Worm (Caenorhabditis elegans): ENCODE data around the gene Y64G10A.2.

Gene Y64G10A.2

DNA sequence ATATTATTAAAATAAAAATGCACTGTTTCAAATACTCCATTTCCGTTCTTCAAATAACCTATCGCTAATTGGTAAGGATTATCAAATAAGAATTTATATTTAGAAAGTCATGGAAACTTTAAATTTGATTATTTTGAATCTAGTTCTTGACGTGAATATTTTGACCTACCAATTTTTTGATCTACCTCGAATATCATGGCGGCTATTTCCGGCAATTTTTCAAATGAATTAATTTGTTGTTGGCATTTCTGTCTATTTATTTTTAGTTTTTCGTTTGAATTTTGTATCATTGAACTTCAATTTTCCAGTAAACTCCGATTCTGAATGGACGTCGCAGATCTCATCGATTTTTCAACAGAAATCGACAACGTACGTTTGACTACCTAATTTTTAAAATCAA is 41.1 kb downstream of the Y64G10A.2 start, which contains the start of gene F02H6.3:
F02H6.3 (plus strand) TSS at position 266 of the 400 bp plus-strand sequence.
- no peak for TF ChIP-seq gmeb-2 (tag; optimal IDR thresholded peaks at IDR 0.05)
- no peak for TF ChIP-seq elt-4 (tag; optimal IDR thresholded peaks at IDR 0.05)
- TF ChIP-seq nhr-11 (tag; optimal IDR thresholded peaks at IDR 0.05), result no peak
- no peak for TF ChIP-seq tbx-7 (tag; optimal IDR thresholded peaks at IDR 0.05)
- TF ChIP-seq unc-55 (GFP tag; optimal IDR thresholded peaks at IDR 0.05), result no peak
- TF ChIP-seq ceh-48 (tag; optimal IDR thresholded peaks at IDR 0.05), result no peak
- TF ChIP-seq zip-5 (tag; optimal IDR thresholded peaks at IDR 0.05), result no peak
- no peak for TF ChIP-seq unc-86 (tag; optimal IDR thresholded peaks at IDR 0.05)
- no peak for TF ChIP-seq hlh-13 (GFP tag; optimal IDR thresholded peaks at IDR 0.05)
- TF ChIP-seq ceh-2 (tag; optimal IDR thresholded peaks at IDR 0.05), result no peak
- no peak for TF ChIP-seq ref-2 (tag; optimal IDR thresholded peaks at IDR 0.05)
- TF ChIP-seq lim-6 (tag; optimal IDR thresholded peaks at IDR 0.05), result no peak
- no peak for TF ChIP-seq dmd-4 (tag; optimal IDR thresholded peaks at IDR 0.05; ENCODE audit: borderline replicate concordance)
- no peak for TF ChIP-seq fax-1 (tag; optimal IDR thresholded peaks at IDR 0.05)

DNA sequence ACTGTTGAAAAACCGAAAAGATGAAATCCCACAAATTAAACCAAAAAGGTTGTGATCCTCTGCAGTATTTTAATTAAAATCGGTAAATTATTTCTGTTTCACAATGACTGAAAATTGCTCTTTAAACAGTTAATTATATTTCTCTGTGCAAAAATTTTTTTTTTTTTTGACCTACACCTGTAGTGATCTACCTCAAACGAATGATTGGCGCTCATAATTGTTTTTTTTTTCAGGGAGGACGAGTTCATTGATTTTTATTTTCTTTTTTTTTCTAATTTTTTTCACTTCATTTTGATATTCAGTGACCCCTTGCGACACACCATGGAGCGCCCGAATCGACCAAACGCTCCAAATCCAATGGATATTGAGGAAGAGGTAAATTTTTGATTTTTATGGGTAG is 48.1 kb downstream of the Y64G10A.2 start, which contains the start of gene F02H6.2:
F02H6.2 (plus strand) TSS at position 301 of the 400 bp plus-strand sequence.
- TF ChIP-seq elt-4 (tag; optimal IDR thresholded peaks at IDR 0.05), result no peak
- TF ChIP-seq pax-1 (tag; optimal IDR thresholded peaks at IDR 0.05), result no peak
- TF ChIP-seq sdc-2 (tag; optimal IDR thresholded peaks at IDR 0.05), result no peak
- no peak for TF ChIP-seq ets-4 (tag; optimal IDR thresholded peaks at IDR 0.05)
- no peak for TF ChIP-seq ama-1 (optimal IDR thresholded peaks at IDR 0.05)
- TF ChIP-seq ceh-18 (tag; optimal IDR thresholded peaks at IDR 0.05), result no peak
- TF ChIP-seq ceh-31 (tag; optimal IDR thresholded peaks at IDR 0.05), result no peak
- no peak for TF ChIP-seq hlh-6 (tag; optimal IDR thresholded peaks at IDR 0.05)
- TF ChIP-seq ceh-30 (tag; optimal IDR thresholded peaks at IDR 0.05), result no peak
- TF ChIP-seq mec-3 (tag; optimal IDR thresholded peaks at IDR 0.05; ENCODE audit: borderline replicate concordance), result no peak
- no peak for TF ChIP-seq lin-11 (tag; optimal IDR thresholded peaks at IDR 0.05)

DNA sequence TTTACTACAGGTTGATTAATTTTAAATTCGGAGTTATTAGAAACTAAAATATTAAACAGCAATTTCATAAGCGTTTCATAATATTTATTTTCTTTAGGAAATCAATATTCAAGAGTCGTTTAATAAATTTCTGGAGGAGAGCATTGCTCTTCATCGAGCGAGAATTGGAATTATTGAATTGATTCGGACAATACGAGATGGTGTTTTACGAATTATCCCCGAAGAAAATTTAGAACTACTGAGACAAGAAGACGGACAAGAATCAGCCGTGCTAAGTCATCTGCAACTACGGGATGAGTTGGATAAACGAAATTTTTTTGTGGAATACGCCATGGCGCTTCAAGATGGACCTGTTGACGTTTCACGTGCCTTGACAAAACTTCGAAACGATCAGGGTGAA is 49.9 kb downstream of the Y64G10A.2 start:
- TF ChIP-seq ahr-1 (tag; optimal IDR thresholded peaks at IDR 0.05) (no peak), lim-6 (tag; optimal IDR thresholded peaks at IDR 0.05) (no peak)

DNA sequence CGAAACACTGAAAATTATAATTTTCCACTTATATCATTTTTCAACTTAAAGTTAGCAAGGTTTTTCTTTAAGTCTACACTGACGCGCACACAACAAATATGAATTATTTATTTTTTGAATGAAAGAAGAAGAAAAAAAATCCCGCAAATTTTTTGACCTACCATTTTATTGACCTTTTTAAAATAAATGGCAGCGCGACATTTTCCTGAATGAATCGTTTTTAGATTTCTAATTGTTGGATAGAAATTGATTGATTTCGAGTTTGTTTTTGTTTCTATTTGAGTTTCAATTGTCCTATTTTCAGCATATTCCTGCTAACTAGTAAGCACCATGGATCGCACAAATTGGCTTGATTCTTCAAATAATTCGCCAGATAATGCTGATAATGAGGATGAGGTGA is 51.1 kb downstream of the Y64G10A.2 start, which contains the start of gene K01G12.3:
K01G12.3 (plus strand) TSS at position 301 of the 400 bp plus-strand sequence.
- TF ChIP-seq ceh-30 (tag; optimal IDR thresholded peaks at IDR 0.05), result no peak
- TF ChIP-seq T23F11.4 (GFP tag; optimal IDR thresholded peaks at IDR 0.05), result no peak
- TF ChIP-seq ceh-2 (tag; optimal IDR thresholded peaks at IDR 0.05), result no peak
- TF ChIP-seq ets-4 (tag; optimal IDR thresholded peaks at IDR 0.05), result no peak
- TF ChIP-seq elt-2 (tag; optimal IDR thresholded peaks at IDR 0.05), result no peak
- TF ChIP-seq elt-4 (tag; optimal IDR thresholded peaks at IDR 0.05), result no peak
- TF ChIP-seq ceh-31 (tag; optimal IDR thresholded peaks at IDR 0.05), result no peak
- TF ChIP-seq pros-1 (tag; optimal IDR thresholded peaks at IDR 0.05), result no peak
